Fruit fly (Drosophila melanogaster) whole organism, wandering third instar larva: Measurements from ENCODE around the gene RpS5b.

ENCODE experiments used
- Abd-B ChIP-seq: fragments of >200 bp; optimal IDR thresholded peaks from 2 replicates; lab custom pipeline; 2017; ENCODE audit warnings: missing biosample characterization, missing genetic modification characterization
- CG32264 ChIP-seq: fragments of 200-800 bp; sonication (Bioruptor generic); optimal IDR thresholded peaks from 2 replicates; lab custom pipeline; 2016; ENCODE audit warnings: missing biosample characterization, missing genetic modification characterization
- CG9705 ChIP-seq: fragments of 200-800 bp; sonication (Bioruptor generic); optimal IDR thresholded peaks from 2 replicates; lab custom pipeline; 2018; ENCODE audit warnings: missing biosample characterization, mild to moderate bottlenecking, missing genetic modification characterization
- CrebA ChIP-seq: fragments of 200-800 bp; sonication (Bioruptor generic); optimal IDR thresholded peaks from 2 replicates; lab custom pipeline; 2016; ENCODE audit warnings: missing biosample characterization, mild to moderate bottlenecking, missing genetic modification characterization, borderline replicate concordance
- Dfd ChIP-seq: fragments of >200 bp; optimal IDR thresholded peaks from 2 replicates; lab custom pipeline; 2017; ENCODE audit warnings: missing biosample characterization, missing genetic modification characterization
- Dif ChIP-seq: fragments of 200-275, 200-300 bp; sonication (Bioruptor generic); optimal IDR thresholded peaks from 2 replicates; lab custom pipeline; 2018; ENCODE audit warnings: missing biosample characterization, missing genetic modification characterization; ENCODE audit not compliant: partially characterized antibody
- GATAd ChIP-seq: sonication (Bioruptor generic); optimal IDR thresholded peaks from 2 replicates; lab custom pipeline; 2016; ENCODE audit warnings: missing biosample characterization, missing genetic modification characterization
- HLH106 ChIP-seq: fragments of 200-800 bp; optimal IDR thresholded peaks from 3 replicates; lab custom pipeline; 2019; ENCODE audit warnings: missing biosample characterization, mild to moderate bottlenecking, missing genetic modification characterization, moderate library complexity
- Hr78 ChIP-seq: fragments of >200 bp; optimal IDR thresholded peaks from 2 replicates; lab custom pipeline; 2017; ENCODE audit warnings: missing biosample characterization, missing genetic modification characterization
- Hr83 ChIP-seq: fragments of 200-300 bp; sonication (Bioruptor generic); optimal IDR thresholded peaks from 2 replicates; lab custom pipeline; 2016; ENCODE audit warnings: missing biosample characterization, mild to moderate bottlenecking, missing genetic modification characterization, moderate library complexity; ENCODE audit not compliant: poor library complexity, severe bottlenecking
- Jra ChIP-seq: sonication (Bioruptor generic); optimal IDR thresholded peaks from 2 replicates; lab custom pipeline; 2016; ENCODE audit warnings: missing biosample characterization, missing genetic modification characterization
- Mio ChIP-seq: sonication (Bioruptor generic); optimal IDR thresholded peaks from 2 replicates; lab custom pipeline; 2016; ENCODE audit warnings: missing biosample characterization, missing genetic modification characterization
- Myc ChIP-seq: fragments of >200 bp; optimal IDR thresholded peaks from 2 replicates; lab custom pipeline; 2017
- N ChIP-seq: fragments of >200 bp; optimal IDR thresholded peaks from 2 replicates; lab custom pipeline; 2018; ENCODE audit warnings: missing biosample characterization, missing external identifiers, missing genetic modification characterization
- OdsH ChIP-seq: fragments of 200-800 bp; sonication (Bioruptor generic); optimal IDR thresholded peaks from 2 replicates; lab custom pipeline; 2016; ENCODE audit warnings: missing biosample characterization, mild to moderate bottlenecking, missing genetic modification characterization
- Rel ChIP-seq, 2 experiments: fragments of 200-800 bp; sonication (Bioruptor generic) in 1 of 2; optimal IDR thresholded peaks; 2 replicates in 1 of 2; 3 replicates in 1 of 2; lab custom pipeline; 2016 to 2019; ENCODE audit warnings: mild to moderate bottlenecking in 2 of 2, missing biosample characterization in 2 of 2, missing genetic modification characterization in 2 of 2, moderate library complexity in 1 of 2
- Vsx2 ChIP-seq: fragments of 200-300, 225-300 bp; sonication (Bioruptor generic); optimal IDR thresholded peaks from 2 replicates; lab custom pipeline; 2018; ENCODE audit warnings: missing biosample characterization, missing genetic modification characterization; ENCODE audit not compliant: partially characterized antibody
- br ChIP-seq: fragments of 200-800 bp; sonication (Bioruptor generic); optimal IDR thresholded peaks from 2 replicates; lab custom pipeline; 2016; ENCODE audit warnings: missing biosample characterization, missing genetic modification characterization
- dl ChIP-seq, 2 experiments: fragments of 175-275, 200-275 bp in 1 of 2; fragments of 200-275 bp in 1 of 2; sonication (Bioruptor generic); optimal IDR thresholded peaks; lab custom pipeline; 2018; ENCODE audit warnings: mild to moderate bottlenecking in 2 of 2, missing biosample characterization in 2 of 2, missing genetic modification characterization in 2 of 2, moderate library complexity in 2 of 2; ENCODE audit not compliant: partially characterized antibody in 2 of 2, insufficient read depth in 1 of 2
- dmrt93B ChIP-seq: fragments of 200-800 bp; sonication (Bioruptor generic); optimal IDR thresholded peaks from 2 replicates; lab custom pipeline; 2018; ENCODE audit warnings: missing biosample characterization, mild to moderate bottlenecking, missing genetic modification characterization
- dsf ChIP-seq: sonication (Bioruptor generic); optimal IDR thresholded peaks from 2 replicates; lab custom pipeline; 2016; ENCODE audit warnings: missing biosample characterization, missing genetic modification characterization, borderline replicate concordance
- ey ChIP-seq: fragments of 200-800 bp; sonication (Bioruptor generic); optimal IDR thresholded peaks from 2 replicates; lab custom pipeline; 2016; ENCODE audit warnings: missing biosample characterization, missing genetic modification characterization
- foxo ChIP-seq, 2 experiments: fragments of 200-800 bp; sonication (Bioruptor generic); optimal IDR thresholded peaks; 2 replicates in 1 of 2; 3 replicates in 1 of 2; lab custom pipeline; 2016 to 2017; ENCODE audit warnings: missing biosample characterization in 2 of 2, missing genetic modification characterization in 2 of 2
- fru ChIP-seq: fragments of 200-800 bp; sonication (Bioruptor generic); optimal IDR thresholded peaks from 3 replicates; lab custom pipeline; 2016; ENCODE audit warnings: missing biosample characterization, mild to moderate bottlenecking, missing genetic modification characterization
- h ChIP-seq: fragments of 200-800 bp; sonication (Bioruptor generic); optimal IDR thresholded peaks from 3 replicates; lab custom pipeline; 2016; ENCODE audit warnings: missing biosample characterization, mild to moderate bottlenecking, missing genetic modification characterization
- jim ChIP-seq: fragments of 175-275, 200-325 bp; sonication (Bioruptor generic); optimal IDR thresholded peaks from 2 replicates; lab custom pipeline; 2016; ENCODE audit warnings: missing biosample characterization, mild to moderate bottlenecking, missing genetic modification characterization
- lola ChIP-seq: fragments of >200 bp; optimal IDR thresholded peaks from 2 replicates; lab custom pipeline; 2017; ENCODE audit warnings: missing biosample characterization, missing genetic modification characterization
- psq ChIP-seq: fragments of 200-800 bp; sonication (Bioruptor generic); optimal IDR thresholded peaks from 3 replicates; lab custom pipeline; 2017; ENCODE audit warnings: missing biosample characterization, mild to moderate bottlenecking, missing genetic modification characterization, moderate library complexity
- rgr ChIP-seq: fragments of 200-800 bp; sonication (Bioruptor generic); optimal IDR thresholded peaks from 3 replicates; lab custom pipeline; 2016; ENCODE audit warnings: missing biosample characterization, mild to moderate bottlenecking, missing genetic modification characterization
- sage ChIP-seq: fragments of 200-800 bp; sonication (Bioruptor generic); optimal IDR thresholded peaks from 2 replicates; lab custom pipeline; 2016; ENCODE audit warnings: missing biosample characterization, mild to moderate bottlenecking, missing genetic modification characterization
- sv ChIP-seq: fragments of 200-800 bp; sonication (Bioruptor generic); optimal IDR thresholded peaks from 3 replicates; lab custom pipeline; 2016; ENCODE audit warnings: missing biosample characterization, missing genetic modification characterization
- tai ChIP-seq: sonication (Bioruptor generic); optimal IDR thresholded peaks from 2 replicates; lab custom pipeline; 2016; ENCODE audit warnings: missing biosample characterization, missing genetic modification characterization
- usp ChIP-seq: fragments of >200 bp; optimal IDR thresholded peaks from 2 replicates; lab custom pipeline; 2017; ENCODE audit warnings: missing biosample characterization, missing genetic modification characterization
- woc ChIP-seq: sonication (Bioruptor generic); optimal IDR thresholded peaks from 2 replicates; lab custom pipeline; 2016; ENCODE audit warnings: missing biosample characterization, mild to moderate bottlenecking, missing genetic modification characterization

The RpS5b gene

dm6 chr3R:14886011-14886534, 15.3 kb downstream of the RpS5b start, which contains the start of the genes Rrp6, CG33331 and CG33332 (continued):
- TF ChIP-seq sage (no peak), HLH106 (tag; lab: Kevin White, UChicago) (peak; percentile 79), rgr (GFP tag; lab: Kevin White, UChicago) (peak; percentile 85), CrebA (GFP tag; lab: Kevin White, UChicago) (no peak)
- TF ChIP-seq, all 38 proteins: peak for 13

dm6 chr3R:14880861-14881260, 20.5 kb downstream of the RpS5b start:
- TF ChIP-seq h (GFP tag; lab: Kevin White, UChicago) (no peak), Vsx2 (GFP tag; lab: Kevin White, UChicago) (no peak), Rel (GFP tag; optimal IDR thresholded peaks at IDR 0.05; lab: Kevin White, UChicago) (no peak), Rel (tag; optimal IDR thresholded peaks at IDR 0.05; lab: Kevin White, UChicago) (no peak), OdsH (GFP tag; lab: Kevin White, UChicago) (no peak), CG9705 (GFP tag; lab: Kevin White, UChicago) (no peak), CG32264 (GFP tag; lab: Kevin White, UChicago) (no peak), ey (GFP tag; lab: Kevin White, UChicago) (no peak), HLH106 (tag; lab: Kevin White, UChicago) (no peak), fru (GFP tag; lab: Kevin White, UChicago) (no peak), dl (GFP tag; optimal IDR thresholded peaks at IDR 0.05; lab: Kevin White, UChicago; ENCODE audit: insufficient read depth in 1 of 2, partially characterized antibody in 2 of 2) (no peak), tai (GFP tag; lab: Kevin White, UChicago) (no peak), Mio (no peak)

dm6 chr3R:14879207-14879863, 22.0 kb downstream of the RpS5b start, which contains the start of gene CG3631:
TSS of gene CG3631 (plus strand) at chr3R:14879457.
- no peak for TF ChIP-seq Myc
- peak; percentile 69 for TF ChIP-seq psq (GFP tag; lab: Kevin White, UChicago)
- TF ChIP-seq, all 38 proteins: peak for 1

dm6 chr3R:14878145-14878544, 23.2 kb downstream of the RpS5b start:
- TF ChIP-seq br (GFP tag; lab: Kevin White, UChicago) = no peak
- TF ChIP-seq jim (GFP tag; lab: Kevin White, UChicago) = no peak
- no peak for TF ChIP-seq dmrt93B
- no peak for TF ChIP-seq GATAd (GFP tag; lab: Kevin White, UChicago)
- TF ChIP-seq CG32264 (GFP tag; lab: Kevin White, UChicago) = no peak
- no peak for TF ChIP-seq Myc
- no peak for TF ChIP-seq dsf (GFP tag; lab: Kevin White, UChicago)
- no peak for TF ChIP-seq ey (GFP tag; lab: Kevin White, UChicago)
- no peak for TF ChIP-seq Abd-B (GFP tag; lab: Kevin White, UChicago)
- no peak for TF ChIP-seq HLH106 (tag; lab: Kevin White, UChicago)
- TF ChIP-seq sv (GFP tag; lab: Kevin White, UChicago) = no peak
- no peak for TF ChIP-seq dl (GFP tag; optimal IDR thresholded peaks at IDR 0.05; lab: Kevin White, UChicago; ENCODE audit: insufficient read depth in 1 of 2, partially characterized antibody in 2 of 2)
- TF ChIP-seq foxo (GFP tag; optimal IDR thresholded peaks at IDR 0.05; lab: Kevin White, UChicago) = no peak
- no peak for TF ChIP-seq fru (GFP tag; lab: Kevin White, UChicago)
- no peak for TF ChIP-seq Dif (GFP tag; lab: Kevin White, UChicago)
- TF ChIP-seq Rel (GFP tag; optimal IDR thresholded peaks at IDR 0.05; lab: Kevin White, UChicago) = no peak
- TF ChIP-seq Rel (tag; optimal IDR thresholded peaks at IDR 0.05; lab: Kevin White, UChicago) = no peak
- TF ChIP-seq Jra (GFP tag; lab: Kevin White, UChicago) = no peak
- no peak for TF ChIP-seq sage
- TF ChIP-seq Hr78 = no peak

- TF ChIP-seq sage (no peak), GATAd (GFP tag; lab: Kevin White, UChicago) (no peak), foxo (GFP tag; optimal IDR thresholded peaks at IDR 0.05; lab: Kevin White, UChicago) (no peak), woc (GFP tag; lab: Kevin White, UChicago) (no peak), Rel (GFP tag; optimal IDR thresholded peaks at IDR 0.05; lab: Kevin White, UChicago) (no peak), Rel (tag; optimal IDR thresholded peaks at IDR 0.05; lab: Kevin White, UChicago) (no peak), lola (no peak), CG9705 (GFP tag; lab: Kevin White, UChicago) (no peak), Dfd (no peak), N (GFP tag; lab: Kevin White, UChicago) (no peak), Hr83 (GFP tag; lab: Kevin White, UChicago) (no peak), h (GFP tag; lab: Kevin White, UChicago) (no peak), Abd-B (GFP tag; lab: Kevin White, UChicago) (no peak), HLH106 (tag; lab: Kevin White, UChicago) (no peak), sv (GFP tag; lab: Kevin White, UChicago) (no peak), usp (no peak), CG32264 (GFP tag; lab: Kevin White, UChicago) (no peak), CrebA (GFP tag; lab: Kevin White, UChicago) (no peak), dmrt93B (no peak)
- TF ChIP-seq, all 38 proteins: peak for 0
These were observed 25.4 kb downstream of the RpS5b start for dm6 chr3R:14875965-14876331.
